Worm (Caenorhabditis elegans) whole organism, young adult: ENCODE measurements around the gene Y47D3B.12.

ENCODE experiments used
- C17E4.6 ChIP-seq: fragments of 200-800 bp; sonication (Bioruptor generic); IDR thresholded peaks from 2 replicates; pipeline ENCODE4 v1.3.6; 2022; ENCODE audit warnings: missing genetic modification reagents, missing genetic modification characterization, missing compliant biosample characterization
- T07F8.4 ChIP-seq: sonication (generic microtip); optimal IDR thresholded peaks from 2 replicates; lab custom pipeline; 2016; ENCODE audit warnings: mild to moderate bottlenecking, missing genetic modification characterization, moderate library complexity, missing compliant biosample characterization
- Y95B8A.8 ChIP-seq: fragments of 200-800 bp; sonication (Bioruptor generic); IDR thresholded peaks from 2 replicates; pipeline ENCODE4 v1.3.6; 2022; ENCODE audit warnings: missing genetic modification reagents, missing genetic modification characterization, missing compliant biosample characterization
- dpl-1 ChIP-seq: fragments of 150-350 bp; optimal IDR thresholded peaks from 2 replicates; lab custom pipeline; 2014; ENCODE audit warnings: missing biosample characterization, missing genetic modification reagents, missing genetic modification characterization
- ets-4 ChIP-seq: fragments of 200-800 bp; sonication (Bioruptor generic); optimal IDR thresholded peaks from 2 replicates; lab custom pipeline; 2018; ENCODE audit warnings: mild to moderate bottlenecking, missing genetic modification characterization, missing compliant biosample characterization
- lin-54 ChIP-seq: fragments of 200-800 bp; sonication (Bioruptor generic); optimal IDR thresholded peaks from 2 replicates; lab custom pipeline; 2018; ENCODE audit warnings: mild to moderate bottlenecking, missing genetic modification characterization, missing compliant biosample characterization
- mel-28 ChIP-seq: sonication (generic microtip); optimal IDR thresholded peaks from 2 replicates; lab custom pipeline; 2016; ENCODE audit warnings: borderline replicate concordance, mild to moderate bottlenecking, missing genetic modification characterization, missing compliant biosample characterization
- nhr-90 ChIP-seq: sonication (generic microtip); optimal IDR thresholded peaks from 2 replicates; lab custom pipeline; 2016; ENCODE audit warnings: missing genotype, mild to moderate bottlenecking, missing genetic modification characterization, missing compliant biosample characterization
- unc-62 ChIP-seq: fragments of 150-350 bp; optimal IDR thresholded peaks from 2 replicates; lab custom pipeline; 2014; ENCODE audit warnings: missing biosample characterization, missing genetic modification reagents, missing genetic modification characterization

DNA sequence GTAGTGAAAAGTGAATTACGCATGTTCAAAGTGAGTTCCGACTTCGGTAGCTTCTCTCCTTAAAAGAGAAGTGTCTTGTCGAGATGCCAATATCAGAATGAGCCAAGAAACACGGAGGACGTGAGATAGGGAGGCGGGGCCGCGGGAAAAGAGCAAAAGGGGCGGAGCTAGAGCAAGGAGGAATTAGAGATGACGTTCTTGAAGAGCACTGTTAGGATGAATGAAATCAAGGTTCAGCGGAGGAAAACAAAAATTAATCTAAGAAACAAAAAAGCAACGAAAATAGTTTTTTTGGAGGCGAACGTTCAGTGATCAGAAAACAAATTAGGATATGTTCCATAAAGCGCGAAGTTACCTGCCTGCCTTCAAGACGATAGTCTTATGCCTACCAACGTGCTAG, 9.7 kb upstream of the Y47D3B.12 start, which contains the start of gene nlp-21:
- TF ChIP-seq lin-54 (GFP tag; lab: Kevin White, UChicago) (no peak), T07F8.4 (tag; lab: Kevin White, UChicago) (no peak), dpl-1 (GFP tag; lab: Kevin White, UChicago) (no peak), Y95B8A.8 (GFP tag; lab: Robert Waterston, UW) (no peak), unc-62 (no peak), ets-4 (GFP tag; lab: Kevin White, UChicago) (no peak), nhr-90 (tag; lab: Kevin White, UChicago) (no peak), mel-28 (tag; lab: Kevin White, UChicago) (no peak), C17E4.6 (GFP tag; lab: Robert Waterston, UW) (no peak)
